Worm (Caenorhabditis elegans) whole organism, late embryonic: ENCODE measurements around the gene C02B8.7.

Experiments
- C08G9.2 ChIP-seq: sonication (generic microtip); optimal IDR thresholded peaks from 2 replicates; lab custom pipeline; 2016; ENCODE audit warnings: mild to moderate bottlenecking, missing genetic modification characterization, moderate library complexity, missing compliant biosample characterization
- ama-1 ChIP-seq: fragments of 150-350 bp; optimal IDR thresholded peaks from 2 replicates; lab custom pipeline; 2014
- ceh-18 ChIP-seq: sonication (generic microtip); optimal IDR thresholded peaks from 2 replicates; lab custom pipeline; 2016; ENCODE audit warnings: missing genetic modification characterization, missing compliant biosample characterization
- ceh-19 ChIP-seq: fragments of 200-800 bp; sonication (Bioruptor generic); optimal IDR thresholded peaks from 2 replicates; lab custom pipeline; 2018; ENCODE audit warnings: mild to moderate bottlenecking, missing genetic modification characterization, missing compliant biosample characterization
- ceh-2 ChIP-seq: sonication (generic microtip); optimal IDR thresholded peaks from 2 replicates; lab custom pipeline; 2016; ENCODE audit warnings: missing genotype, missing genetic modification characterization, missing compliant biosample characterization
- ceh-22 ChIP-seq: sonication (generic microtip); optimal IDR thresholded peaks from 2 replicates; lab custom pipeline; 2017; ENCODE audit warnings: missing biosample characterization, missing genetic modification characterization
- ceh-24 ChIP-seq: sonication (generic microtip); optimal IDR thresholded peaks from 2 replicates; lab custom pipeline; 2016; ENCODE audit warnings: mild to moderate bottlenecking, missing genetic modification characterization, missing compliant biosample characterization
- ceh-30 ChIP-seq: fragments of 150-350 bp; optimal IDR thresholded peaks from 2 replicates; lab custom pipeline; 2014; ENCODE audit warnings: missing biosample characterization, missing genetic modification characterization
- ceh-31 ChIP-seq: sonication (generic microtip); optimal IDR thresholded peaks from 2 replicates; lab custom pipeline; 2016; ENCODE audit warnings: missing genetic modification characterization, missing compliant biosample characterization
- ceh-45 ChIP-seq: fragments of 200-800 bp; sonication (Bioruptor generic); IDR thresholded peaks from 2 replicates; pipeline ENCODE4 v1.3.6; 2022; ENCODE audit warnings: missing genetic modification reagents, missing genetic modification characterization, missing compliant biosample characterization
- ceh-6 ChIP-seq: fragments of 200-800 bp; sonication (Bioruptor generic); optimal IDR thresholded peaks from 2 replicates; lab custom pipeline; 2018; ENCODE audit warnings: mild to moderate bottlenecking, missing genetic modification characterization, missing compliant biosample characterization
- che-1 ChIP-seq: sonication (generic microtip); optimal IDR thresholded peaks from 2 replicates; lab custom pipeline; 2016; ENCODE audit warnings: mild to moderate bottlenecking, missing genetic modification characterization, missing compliant biosample characterization
- dve-1 ChIP-seq: sonication (generic microtip); optimal IDR thresholded peaks from 2 replicates; lab custom pipeline; 2017; ENCODE audit warnings: antibody characterized with exemption, mild to moderate bottlenecking, missing genetic modification characterization, missing compliant biosample characterization
- elt-2 ChIP-seq: sonication (generic microtip); optimal IDR thresholded peaks from 2 replicates; lab custom pipeline; 2016; ENCODE audit warnings: missing genetic modification reagents, missing genetic modification characterization, missing compliant biosample characterization
- elt-4 ChIP-seq: sonication (generic microtip); optimal IDR thresholded peaks from 2 replicates; lab custom pipeline; 2016; ENCODE audit warnings: missing genetic modification characterization, missing compliant biosample characterization
- ets-4 ChIP-seq: sonication (generic microtip); optimal IDR thresholded peaks from 2 replicates; lab custom pipeline; 2016; ENCODE audit warnings: missing genetic modification characterization, missing compliant biosample characterization
- eyg-1 ChIP-seq: sonication (generic microtip); optimal IDR thresholded peaks from 2 replicates; lab custom pipeline; 2016; ENCODE audit warnings: missing genotype, missing genetic modification characterization, missing compliant biosample characterization
- fkh-10 ChIP-seq: fragments of 150-350 bp; optimal IDR thresholded peaks from 2 replicates; lab custom pipeline; 2014; ENCODE audit warnings: missing biosample characterization, missing genetic modification reagents, missing genetic modification characterization
- fkh-6 ChIP-seq: sonication (generic microtip); optimal IDR thresholded peaks from 2 replicates; lab custom pipeline; 2016; ENCODE audit warnings: missing genetic modification characterization, missing compliant biosample characterization
- gmeb-2 ChIP-seq: sonication (generic microtip); optimal IDR thresholded peaks from 2 replicates; lab custom pipeline; 2016; ENCODE audit warnings: missing genetic modification characterization, inconsistent platforms, missing compliant biosample characterization
- hlh-13 ChIP-seq: fragments of 200-800 bp; sonication (Bioruptor generic); optimal IDR thresholded peaks from 2 replicates; lab custom pipeline; 2018; ENCODE audit warnings: mild to moderate bottlenecking, missing genetic modification characterization, missing compliant biosample characterization
- hlh-15 ChIP-seq: sonication (generic microtip); optimal IDR thresholded peaks from 2 replicates; lab custom pipeline; 2016; ENCODE audit warnings: missing genetic modification characterization, missing compliant biosample characterization
- hlh-30 ChIP-seq: sonication (generic microtip); optimal IDR thresholded peaks from 2 replicates; lab custom pipeline; 2017; ENCODE audit warnings: antibody characterized with exemption, missing genetic modification characterization, missing compliant biosample characterization; ENCODE audit not compliant: insufficient read depth
- nfya-1 ChIP-seq: sonication (generic microtip); optimal IDR thresholded peaks from 2 replicates; lab custom pipeline; 2017; ENCODE audit warnings: missing genetic modification characterization, mild to moderate bottlenecking, missing compliant biosample characterization, antibody characterized with exemption, moderate library complexity
- nhr-232 ChIP-seq: sonication (generic microtip); optimal IDR thresholded peaks from 2 replicates; lab custom pipeline; 2016; ENCODE audit warnings: missing genetic modification characterization, missing compliant biosample characterization
- odd-2 ChIP-seq: sonication (generic microtip); optimal IDR thresholded peaks from 2 replicates; lab custom pipeline; 2017; ENCODE audit warnings: antibody characterized with exemption, mild to moderate bottlenecking, missing genetic modification characterization, missing compliant biosample characterization
- pat-9 ChIP-seq: fragments of 200-800 bp; sonication (Bioruptor generic); optimal IDR thresholded peaks from 2 replicates; lab custom pipeline; 2018; ENCODE audit warnings: mild to moderate bottlenecking, missing genetic modification characterization, moderate library complexity, missing compliant biosample characterization
- pax-1 ChIP-seq: fragments of 150-350 bp; optimal IDR thresholded peaks from 2 replicates; lab custom pipeline; 2014; ENCODE audit warnings: missing biosample characterization, missing genetic modification characterization
- pha-2 ChIP-seq: sonication (generic microtip); optimal IDR thresholded peaks from 2 replicates; lab custom pipeline; 2017; ENCODE audit warnings: mild to moderate bottlenecking, missing genetic modification characterization, missing compliant biosample characterization
- pqm-1 ChIP-seq: sonication (generic microtip); optimal IDR thresholded peaks from 2 replicates; lab custom pipeline; 2016; ENCODE audit warnings: missing genetic modification characterization, missing compliant biosample characterization
- ref-2 ChIP-seq: sonication (generic microtip); optimal IDR thresholded peaks from 2 replicates; lab custom pipeline; 2016; ENCODE audit warnings: missing genetic modification characterization, missing compliant biosample characterization
- tbx-7 ChIP-seq: sonication (generic microtip); optimal IDR thresholded peaks from 2 replicates; lab custom pipeline; 2016; ENCODE audit warnings: missing genotype, missing genetic modification characterization, missing compliant biosample characterization
- ttx-3 ChIP-seq: sonication (generic microtip); optimal IDR thresholded peaks from 2 replicates; lab custom pipeline; 2016; ENCODE audit warnings: missing genetic modification reagents, missing genetic modification characterization, missing compliant biosample characterization
- unc-42 ChIP-seq: sonication (generic microtip); optimal IDR thresholded peaks from 2 replicates; lab custom pipeline; 2016; ENCODE audit warnings: missing genotype, missing genetic modification characterization, missing compliant biosample characterization
- unc-86 ChIP-seq: sonication (generic microtip); optimal IDR thresholded peaks from 2 replicates; lab custom pipeline; 2016; ENCODE audit warnings: missing genetic modification characterization, missing compliant biosample characterization
- zip-5 ChIP-seq: sonication (generic microtip); optimal IDR thresholded peaks from 2 replicates; lab custom pipeline; 2016; ENCODE audit warnings: missing genetic modification characterization, missing compliant biosample characterization
- ztf-16 ChIP-seq: sonication (generic microtip); optimal IDR thresholded peaks from 2 replicates; lab custom pipeline; 2017; ENCODE audit warnings: missing genetic modification characterization, missing compliant biosample characterization

The C02B8.7 gene

DNA sequence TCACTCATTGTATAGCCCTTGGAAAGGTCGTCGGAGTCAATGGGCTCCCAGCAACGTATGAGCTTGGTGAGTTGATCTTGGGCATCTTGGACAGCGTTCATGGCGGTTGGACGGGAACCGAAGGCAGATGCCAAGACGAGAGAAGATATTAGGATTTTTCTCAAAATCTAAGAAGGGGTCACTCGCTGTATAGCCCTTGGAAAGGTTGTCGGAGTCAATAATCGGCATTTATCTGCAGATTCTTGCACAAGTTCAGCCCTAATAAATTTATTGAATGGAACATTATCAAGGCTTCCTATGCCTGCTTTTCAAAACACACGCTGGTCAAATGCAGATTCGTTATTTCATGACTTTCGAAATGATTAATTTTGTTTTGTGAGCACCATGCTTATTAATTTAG lies at the start of gene C02B8.7:
Gene C02B8.7, minus strand, starts transcription at position 101 of the 400 bp plus-strand sequence.
- TF ChIP-seq pax-1 (tag; lab: Kevin White, UChicago) (no peak), pqm-1 (tag; lab: Kevin White, UChicago) (no peak), dve-1 (no peak), pat-9 (tag; lab: Kevin White, UChicago) (no peak), ceh-31 (no peak), ceh-22 (tag; lab: Kevin White, UChicago) (no peak), ets-4 (tag; lab: Kevin White, UChicago) (no peak), ttx-3 (no peak), unc-86 (no peak), pha-2 (tag; lab: Kevin White, UChicago) (no peak), eyg-1 (no peak), ceh-2 (tag; lab: Kevin White, UChicago) (no peak), elt-4 (tag; lab: Kevin White, UChicago) (no peak), ref-2 (tag; lab: Kevin White, UChicago) (no peak), ceh-24 (tag; lab: Kevin White, UChicago) (no peak), fkh-10 (GFP tag; lab: Kevin White, UChicago) (no peak), C08G9.2 (no peak), gmeb-2 (tag; lab: Kevin White, UChicago) (no peak), nfya-1 (no peak)

- no peak for TF ChIP-seq gmeb-2 (tag; lab: Kevin White, UChicago)
- TF ChIP-seq ceh-22 (tag; lab: Kevin White, UChicago): no peak
- TF ChIP-seq hlh-13: no peak
- TF ChIP-seq odd-2: no peak
- TF ChIP-seq ceh-2 (tag; lab: Kevin White, UChicago): no peak
- no peak for TF ChIP-seq hlh-30 (tag; lab: Kevin White, UChicago)
- TF ChIP-seq tbx-7 (tag; lab: Kevin White, UChicago): no peak
- TF ChIP-seq nhr-232 (tag; lab: Kevin White, UChicago): no peak
- TF ChIP-seq ztf-16 (tag; lab: Kevin White, UChicago): no peak
- no peak for TF ChIP-seq pat-9 (tag; lab: Kevin White, UChicago)
- TF ChIP-seq hlh-15 (tag; lab: Kevin White, UChicago): no peak
- no peak for TF ChIP-seq nfya-1
- no peak for TF ChIP-seq dve-1
- no peak for TF ChIP-seq ceh-6 (GFP tag; lab: Kevin White, UChicago)
- no peak for TF ChIP-seq zip-5 (tag; lab: Kevin White, UChicago)
- TF ChIP-seq pha-2 (tag; lab: Kevin White, UChicago): no peak
- no peak for TF ChIP-seq ceh-19
- TF ChIP-seq elt-2: no peak
These were observed 47.4 kb upstream of the C02B8.7 start, which contains the start of gene C17H11.5 for ce11 chrX:8185037-8185436. Gene C17H11.5, minus strand, starts transcription at chrX:8185137.

- TF ChIP-seq fkh-6 (tag; lab: Kevin White, UChicago) (peak; percentile 54), unc-42 (tag; lab: Kevin White, UChicago) (peak; percentile 15), C08G9.2 (peak; percentile 16), ceh-45 (peak; percentile 78)
These were observed 44.1 kb upstream of the C02B8.7 start, which contains the start of gene C17H11.4 for ce11 chrX:8181590-8182311. Gene C17H11.4, minus strand, starts transcription at chrX:8181640.

DNA sequence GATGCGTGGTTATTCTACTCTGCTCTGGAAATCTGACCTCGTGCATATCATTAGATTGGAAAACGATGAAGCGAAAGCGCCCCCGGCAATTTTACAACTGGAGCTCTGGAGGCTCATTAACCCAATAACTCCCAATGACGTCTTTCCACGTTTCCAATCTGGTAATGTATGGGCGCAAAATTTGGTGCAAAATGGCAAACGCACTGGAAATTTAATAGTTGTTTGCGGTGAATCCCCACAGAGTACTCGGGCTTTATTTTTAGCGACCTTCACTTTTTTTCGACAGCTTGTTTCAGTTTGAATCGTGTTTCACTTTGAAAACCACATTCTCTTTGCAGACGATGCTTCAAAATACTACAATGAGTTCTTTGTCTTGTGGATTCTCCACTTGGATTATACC lies 35.9 kb upstream of the C02B8.7 start, which contains the start of gene C17H11.1:
Gene C17H11.1, plus strand, starts transcription at position 301 of the 400 bp plus-strand sequence.
- TF ChIP-seq ceh-19 (no peak), ttx-3 (no peak), ceh-24 (tag; lab: Kevin White, UChicago) (no peak), che-1 (no peak), pha-2 (tag; lab: Kevin White, UChicago) (no peak), ceh-31 (no peak), ceh-30 (tag; lab: Kevin White, UChicago) (no peak), elt-4 (tag; lab: Kevin White, UChicago) (no peak), ama-1 (lab: Kevin White, UChicago) (no peak), ztf-16 (tag; lab: Kevin White, UChicago) (no peak), dve-1 (no peak), tbx-7 (tag; lab: Kevin White, UChicago) (no peak), ceh-18 (tag; lab: Kevin White, UChicago) (no peak), nfya-1 (no peak)
